Worm (Caenorhabditis elegans): Measurements from ENCODE around the gene smf-1.
A peak's percentile ranks its signal among the peaks of the same experiment; 100 is the strongest.

smf-1 gene

ce11 chrX:6739034-6740008, 16.5 kb upstream of the smf-1 start:
- no peak for TF ChIP-seq hmg-20 (GFP tag; IDR thresholded peaks at IDR 0.05)
- no peak for TF ChIP-seq bed-1 (GFP tag; IDR thresholded peaks at IDR 0.05)
- no peak for TF ChIP-seq D2030.7 (GFP tag; IDR thresholded peaks at IDR 0.05)
- TF ChIP-seq F49E8.2 (tag; optimal IDR thresholded peaks at IDR 0.05; ENCODE audit: insufficient read depth): no peak
- TF ChIP-seq him-1 (tag; optimal IDR thresholded peaks at IDR 0.05): no peak
- TF ChIP-seq F37B4.10 (GFP tag; IDR thresholded peaks at IDR 0.05): 0 out of 2 replicates have a peak, but pooled peaks have one; percentile 51
- no peak for TF ChIP-seq F10E7.11 (tag; optimal IDR thresholded peaks at IDR 0.05)
- TF ChIP-seq K11D2.4 (GFP tag; IDR thresholded peaks at IDR 0.05): no peak
- TF ChIP-seq ztf-25 (GFP tag; IDR thresholded peaks at IDR 0.05): no peak
- TF ChIP-seq cebp-1 (GFP tag; IDR thresholded peaks at IDR 0.05): no peak
- TF ChIP-seq cebp-1 (tag; optimal IDR thresholded peaks at IDR 0.05): peak; percentile 31
- TF ChIP-seq lin-40 (tag; optimal IDR thresholded peaks at IDR 0.05): peak; percentile 22
- TF ChIP-seq gei-17 (GFP tag; optimal IDR thresholded peaks at IDR 0.05): no peak
- no peak for TF ChIP-seq nhr-90 (tag; optimal IDR thresholded peaks at IDR 0.05)
- no peak for TF ChIP-seq aptf-3 (GFP tag; IDR thresholded peaks at IDR 0.05)
- no peak for TF ChIP-seq F23B12.7 (tag; optimal IDR thresholded peaks at IDR 0.05; ENCODE audit: insufficient read depth)
- TF ChIP-seq nhr-120 (GFP tag; IDR thresholded peaks at IDR 0.05): no peak
- TF ChIP-seq zim-3 (tag; optimal IDR thresholded peaks at IDR 0.05): no peak
- TF ChIP-seq C17E4.6 (GFP tag; IDR thresholded peaks at IDR 0.05): no peak
- TF ChIP-seq dpl-1 (GFP tag; optimal IDR thresholded peaks at IDR 0.05): no peak
- TF ChIP-seq nfya-1 (tag; optimal IDR thresholded peaks at IDR 0.05; ENCODE audit: borderline replicate concordance, insufficient read depth): no peak
- no peak for TF ChIP-seq nhr-179 (tag; optimal IDR thresholded peaks at IDR 0.05)
- TF ChIP-seq ccch-3 (GFP tag; optimal IDR thresholded peaks at IDR 0.05): no peak
- TF ChIP-seq ztf-6 (GFP tag; IDR thresholded peaks at IDR 0.05): no peak
- TF ChIP-seq nhr-80 (tag; optimal IDR thresholded peaks at IDR 0.05): peak; percentile 34
- peak; percentile 51 for TF ChIP-seq ztf-26 (tag; optimal IDR thresholded peaks at IDR 0.05)
- TF ChIP-seq F22D6.2 (tag; optimal IDR thresholded peaks at IDR 0.05): no peak
- peak; percentile 5 for TF ChIP-seq repo-1 (tag; optimal IDR thresholded peaks at IDR 0.05)
- TF ChIP-seq ztf-18 (tag; optimal IDR thresholded peaks at IDR 0.05): no peak
- TF ChIP-seq cebp-2 (GFP tag; IDR thresholded peaks at IDR 0.05): no peak
- no peak for TF ChIP-seq Y67H2A.10 (GFP tag; conservative IDR thresholded peaks at IDR 0.05)
- no peak for TF ChIP-seq hsf-1 (GFP tag; IDR thresholded peaks at IDR 0.05)
- no peak for TF ChIP-seq nhr-27 (tag; optimal IDR thresholded peaks at IDR 0.05)
- no peak for TF ChIP-seq ceh-27 (GFP tag; optimal IDR thresholded peaks at IDR 0.05)
- TF ChIP-seq mcd-1 (GFP tag; IDR thresholded peaks at IDR 0.05): 0 out of 2 replicates have a peak, but pooled peaks have one; percentile 12
- TF ChIP-seq attf-6 (GFP tag; IDR thresholded peaks at IDR 0.05): no peak
- TF ChIP-seq F57C9.4 (tag; optimal IDR thresholded peaks at IDR 0.05): no peak
- TF ChIP-seq ZK185.1 (tag; optimal IDR thresholded peaks at IDR 0.05; ENCODE audit: poor library complexity, severe bottlenecking): no peak
- no peak for TF ChIP-seq hlh-12 (tag; optimal IDR thresholded peaks at IDR 0.05)
- no peak for TF ChIP-seq hmg-1.2 (GFP tag; IDR thresholded peaks at IDR 0.05)
- no peak for TF ChIP-seq snpc-4 (GFP tag; optimal IDR thresholded peaks at IDR 0.05)
- TF ChIP-seq snpc-4 (tag; optimal IDR thresholded peaks at IDR 0.05): no peak
- no peak for TF ChIP-seq ceh-79 (tag; optimal IDR thresholded peaks at IDR 0.05)
- no peak for TF ChIP-seq zfh-2 (GFP tag; conservative IDR thresholded peaks at IDR 0.05)
- no peak for TF ChIP-seq mel-28 (tag; optimal IDR thresholded peaks at IDR 0.05; ENCODE audit: borderline replicate concordance)
- no peak for TF ChIP-seq lir-1 (GFP tag; conservative IDR thresholded peaks at IDR 0.05)
- no peak for TF ChIP-seq hlh-26 (GFP tag; conservative IDR thresholded peaks at IDR 0.05)
